Worm (Caenorhabditis elegans) whole organism, L1 larva: Measurements from ENCODE around the gene bgnt-1.5.

Source experiments
- fos-1 ChIP-seq: fragments of 150-350 bp; optimal IDR thresholded peaks from 2 replicates; lab custom pipeline; 2014; ENCODE audit warnings: missing biosample characterization, missing genetic modification characterization
- nhr-19 ChIP-seq: fragments of 200-800 bp; sonication (Bioruptor generic); conservative IDR thresholded peaks from 2 replicates; pipeline ENCODE4 v1.3.6; 2022; ENCODE audit warnings: missing genetic modification characterization, missing compliant biosample characterization

DNA sequence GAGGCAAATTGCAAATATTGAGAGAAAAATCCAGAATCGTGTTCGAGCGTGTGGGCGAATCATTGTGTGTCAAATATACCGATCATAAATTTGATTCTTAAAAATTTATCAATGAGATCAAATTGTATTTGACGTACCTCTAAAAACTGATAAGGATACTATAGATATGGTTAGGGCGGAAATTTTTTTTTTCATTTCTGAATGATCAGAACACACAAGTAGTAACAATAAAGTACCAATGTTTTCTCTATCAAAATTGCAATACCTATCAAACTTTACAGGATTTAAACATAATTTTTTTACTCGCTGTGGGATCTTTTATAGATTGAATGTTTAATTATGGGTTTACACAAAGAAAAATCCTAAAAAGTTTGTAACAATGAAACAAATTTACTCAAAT, at the start of gene bgnt-1.5:
- TF ChIP-seq fos-1 (tag; lab: Kevin White, UChicago) (no peak), nhr-19 (GFP tag; lab: Robert Waterston, UW) (no peak)
